Worm (Caenorhabditis elegans) whole organism, late embryonic: Measurements from ENCODE around the gene Y49G5A.1.

Experiments used
- C08G9.2 ChIP-seq: sonication (generic microtip); optimal IDR thresholded peaks from 2 replicates; lab custom pipeline; 2016; ENCODE audit warnings: mild to moderate bottlenecking, missing genetic modification characterization, moderate library complexity, missing compliant biosample characterization
- C38D4.7 ChIP-seq: fragments of 200-800 bp; sonication (Bioruptor generic); optimal IDR thresholded peaks from 2 replicates; lab custom pipeline; 2018; ENCODE audit warnings: mild to moderate bottlenecking, missing genetic modification characterization, moderate library complexity, missing compliant biosample characterization
- K09A11.1 ChIP-seq: sonication (generic microtip); optimal IDR thresholded peaks from 2 replicates; lab custom pipeline; 2017; ENCODE audit warnings: antibody characterized with exemption, mild to moderate bottlenecking, missing genetic modification characterization, missing compliant biosample characterization; ENCODE audit not compliant: insufficient read depth
- T23F11.4 ChIP-seq: fragments of 200-800 bp; sonication (Bioruptor generic); optimal IDR thresholded peaks from 2 replicates; lab custom pipeline; 2018; ENCODE audit warnings: mild to moderate bottlenecking, missing genetic modification characterization, missing compliant biosample characterization
- Y22D7AL.16 ChIP-seq: sonication (generic microtip); optimal IDR thresholded peaks from 2 replicates; lab custom pipeline; 2016; ENCODE audit warnings: missing genetic modification characterization, missing compliant biosample characterization
- ama-1 ChIP-seq: fragments of 150-350 bp; optimal IDR thresholded peaks from 2 replicates; lab custom pipeline; 2014
- ceh-14 ChIP-seq: sonication (generic microtip); optimal IDR thresholded peaks from 2 replicates; lab custom pipeline; 2016; ENCODE audit warnings: missing genotype, missing genetic modification characterization, missing compliant biosample characterization
- ceh-18 ChIP-seq: sonication (generic microtip); optimal IDR thresholded peaks from 2 replicates; lab custom pipeline; 2016; ENCODE audit warnings: missing genetic modification characterization, missing compliant biosample characterization
- ceh-19 ChIP-seq: fragments of 200-800 bp; sonication (Bioruptor generic); optimal IDR thresholded peaks from 2 replicates; lab custom pipeline; 2018; ENCODE audit warnings: mild to moderate bottlenecking, missing genetic modification characterization, missing compliant biosample characterization
- ceh-22 ChIP-seq: sonication (generic microtip); optimal IDR thresholded peaks from 2 replicates; lab custom pipeline; 2017; ENCODE audit warnings: missing biosample characterization, missing genetic modification characterization
- ceh-24 ChIP-seq: sonication (generic microtip); optimal IDR thresholded peaks from 2 replicates; lab custom pipeline; 2016; ENCODE audit warnings: mild to moderate bottlenecking, missing genetic modification characterization, missing compliant biosample characterization
- ceh-30 ChIP-seq: fragments of 150-350 bp; optimal IDR thresholded peaks from 2 replicates; lab custom pipeline; 2014; ENCODE audit warnings: missing biosample characterization, missing genetic modification characterization
- ceh-31 ChIP-seq: sonication (generic microtip); optimal IDR thresholded peaks from 2 replicates; lab custom pipeline; 2016; ENCODE audit warnings: missing genetic modification characterization, missing compliant biosample characterization
- ceh-34 ChIP-seq: sonication (generic microtip); optimal IDR thresholded peaks from 2 replicates; lab custom pipeline; 2016; ENCODE audit warnings: mild to moderate bottlenecking, missing genetic modification characterization, missing compliant biosample characterization
- ceh-45 ChIP-seq: fragments of 200-800 bp; sonication (Bioruptor generic); IDR thresholded peaks from 2 replicates; pipeline ENCODE4 v1.3.6; 2022; ENCODE audit warnings: missing genetic modification reagents, missing genetic modification characterization, missing compliant biosample characterization
- ceh-48 ChIP-seq: sonication (generic microtip); optimal IDR thresholded peaks from 2 replicates; lab custom pipeline; 2016; ENCODE audit warnings: missing genetic modification characterization, inconsistent platforms, missing compliant biosample characterization
- che-1 ChIP-seq: sonication (generic microtip); optimal IDR thresholded peaks from 2 replicates; lab custom pipeline; 2016; ENCODE audit warnings: mild to moderate bottlenecking, missing genetic modification characterization, missing compliant biosample characterization
- dmd-4 ChIP-seq: sonication (generic microtip); optimal IDR thresholded peaks from 2 replicates; lab custom pipeline; 2016; ENCODE audit warnings: borderline replicate concordance, missing genetic modification characterization, missing compliant biosample characterization
- elt-2 ChIP-seq: sonication (generic microtip); optimal IDR thresholded peaks from 2 replicates; lab custom pipeline; 2016; ENCODE audit warnings: missing genetic modification reagents, missing genetic modification characterization, missing compliant biosample characterization
- elt-4 ChIP-seq: sonication (generic microtip); optimal IDR thresholded peaks from 2 replicates; lab custom pipeline; 2016; ENCODE audit warnings: missing genetic modification characterization, missing compliant biosample characterization
- ets-4 ChIP-seq: sonication (generic microtip); optimal IDR thresholded peaks from 2 replicates; lab custom pipeline; 2016; ENCODE audit warnings: missing genetic modification characterization, missing compliant biosample characterization
- fkh-10 ChIP-seq: fragments of 150-350 bp; optimal IDR thresholded peaks from 2 replicates; lab custom pipeline; 2014; ENCODE audit warnings: missing biosample characterization, missing genetic modification reagents, missing genetic modification characterization
- fkh-6 ChIP-seq: sonication (generic microtip); optimal IDR thresholded peaks from 2 replicates; lab custom pipeline; 2016; ENCODE audit warnings: missing genetic modification characterization, missing compliant biosample characterization
- gmeb-2 ChIP-seq: sonication (generic microtip); optimal IDR thresholded peaks from 2 replicates; lab custom pipeline; 2016; ENCODE audit warnings: missing genetic modification characterization, inconsistent platforms, missing compliant biosample characterization
- hlh-13 ChIP-seq: fragments of 200-800 bp; sonication (Bioruptor generic); optimal IDR thresholded peaks from 2 replicates; lab custom pipeline; 2018; ENCODE audit warnings: mild to moderate bottlenecking, missing genetic modification characterization, missing compliant biosample characterization
- hlh-15 ChIP-seq: sonication (generic microtip); optimal IDR thresholded peaks from 2 replicates; lab custom pipeline; 2016; ENCODE audit warnings: missing genetic modification characterization, missing compliant biosample characterization
- madf-2 ChIP-seq: sonication (generic microtip); optimal IDR thresholded peaks from 2 replicates; lab custom pipeline; 2017; ENCODE audit warnings: missing genetic modification characterization, missing compliant biosample characterization
- nfya-1 ChIP-seq: sonication (generic microtip); optimal IDR thresholded peaks from 2 replicates; lab custom pipeline; 2017; ENCODE audit warnings: missing genetic modification characterization, mild to moderate bottlenecking, missing compliant biosample characterization, antibody characterized with exemption, moderate library complexity
- pag-3 ChIP-seq: sonication (generic microtip); optimal IDR thresholded peaks from 2 replicates; lab custom pipeline; 2016; ENCODE audit warnings: missing compliant biosample characterization, missing genetic modification characterization, borderline replicate concordance
- pha-2 ChIP-seq: sonication (generic microtip); optimal IDR thresholded peaks from 2 replicates; lab custom pipeline; 2017; ENCODE audit warnings: mild to moderate bottlenecking, missing genetic modification characterization, missing compliant biosample characterization
- ref-2 ChIP-seq: sonication (generic microtip); optimal IDR thresholded peaks from 2 replicates; lab custom pipeline; 2016; ENCODE audit warnings: missing genetic modification characterization, missing compliant biosample characterization
- rnt-1 ChIP-seq: sonication (generic microtip); optimal IDR thresholded peaks from 2 replicates; lab custom pipeline; 2016; ENCODE audit warnings: missing genetic modification characterization, missing compliant biosample characterization
- sdc-2 ChIP-seq: sonication (generic microtip); optimal IDR thresholded peaks from 2 replicates; lab custom pipeline; 2016; ENCODE audit warnings: missing genotype, missing genetic modification characterization, missing compliant biosample characterization
- sox-2 ChIP-seq: fragments of 200-800 bp; sonication (Bioruptor generic); IDR thresholded peaks from 2 replicates; pipeline ENCODE4 v1.3.6; 2022; ENCODE audit warnings: missing genetic modification reagents, missing genetic modification characterization, missing compliant biosample characterization
- tbx-2 ChIP-seq: sonication (generic microtip); optimal IDR thresholded peaks from 2 replicates; lab custom pipeline; 2016; ENCODE audit warnings: missing genetic modification characterization, missing compliant biosample characterization
- unc-3 ChIP-seq, 2 experiments: fragments of 200-800 bp in 1 of 2; sonication (Bioruptor generic) in 1 of 2; sonication (generic microtip) in 1 of 2; conservative IDR thresholded peaks in 1 of 2; optimal IDR thresholded peaks in 1 of 2; 2 replicates each; pipeline versions ENCODE4 v1.3.6 to Lab custom; 2016 to 2022; ENCODE audit warnings: missing compliant biosample characterization in 2 of 2, missing genetic modification characterization in 2 of 2, missing genetic modification reagents in 1 of 2
- unc-42 ChIP-seq: sonication (generic microtip); optimal IDR thresholded peaks from 2 replicates; lab custom pipeline; 2016; ENCODE audit warnings: missing genotype, missing genetic modification characterization, missing compliant biosample characterization
- zip-5 ChIP-seq: sonication (generic microtip); optimal IDR thresholded peaks from 2 replicates; lab custom pipeline; 2016; ENCODE audit warnings: missing genetic modification characterization, missing compliant biosample characterization

The Y49G5A.1 gene

DNA sequence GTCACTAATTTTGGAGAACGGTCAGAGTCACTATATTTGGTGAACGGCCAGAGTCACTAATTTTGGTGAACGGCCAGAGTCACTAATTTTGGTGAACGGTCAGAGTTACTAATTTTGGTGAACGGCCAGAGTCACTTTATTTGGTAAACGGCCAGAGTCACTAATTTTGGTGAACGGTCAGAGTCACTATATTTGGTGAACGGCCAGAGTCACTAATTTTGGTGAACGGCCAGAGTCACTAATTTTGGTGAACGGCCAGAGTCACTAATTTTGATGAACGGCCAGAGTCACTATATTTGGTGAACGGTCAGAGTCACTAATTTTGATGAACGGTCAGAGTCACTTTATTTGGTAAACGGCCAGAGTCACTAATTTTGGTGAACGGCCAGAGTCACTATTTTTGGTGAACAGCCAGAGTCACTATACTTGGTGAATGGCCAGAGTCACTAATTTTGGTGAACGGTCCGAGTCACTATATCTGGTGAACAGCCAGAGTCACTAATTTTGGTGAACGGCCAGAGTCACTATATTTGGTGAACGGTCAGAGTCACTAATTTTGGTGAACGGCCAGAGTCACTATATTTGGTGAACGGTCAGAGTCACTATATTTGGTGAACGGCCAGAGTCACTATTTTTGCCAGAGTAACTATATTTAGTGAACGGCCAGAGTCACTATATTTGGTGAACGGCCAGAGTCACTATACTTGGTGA lies 2.7 kb downstream of the Y49G5A.1 start (continued):
- TF ChIP-seq fkh-6 (tag; lab: Kevin White, UChicago) (peak; percentile 71), zip-5 (peak; percentile 7), elt-4 (tag; lab: Kevin White, UChicago) (peak; percentile 68), C08G9.2 (tag; lab: Kevin White, UChicago) (peak; percentile 35), ceh-19 (GFP tag; lab: Kevin White, UChicago) (peak; percentile 81)
- TF ChIP-seq, all 69 proteins: peak for 25; not testable (repeated sequence) for 44

DNA sequence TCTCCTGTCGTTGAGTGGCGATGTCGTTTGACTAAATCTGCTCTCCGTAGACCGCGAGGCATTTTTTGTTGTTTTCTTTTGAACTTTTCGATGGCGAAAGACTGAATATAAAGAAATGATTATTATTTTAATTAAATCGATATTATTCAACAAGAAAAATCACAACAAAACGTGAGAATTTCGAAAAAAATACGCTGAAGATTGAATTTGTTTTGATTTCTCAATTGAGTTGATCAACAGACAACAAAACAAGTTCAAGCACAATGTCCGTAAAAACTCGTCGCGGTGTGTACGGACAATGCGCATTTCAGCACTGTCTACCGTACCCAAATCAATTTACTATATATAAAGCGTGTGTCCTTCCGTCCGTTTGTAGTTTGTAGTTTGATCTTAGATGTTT lies 9.2 kb downstream of the Y49G5A.1 start, which contains the start of gene B0238.9:
B0238.9 (minus strand) TSS at position 101 of the 400 bp plus-strand sequence.
- TF ChIP-seq rnt-1 (tag; lab: Kevin White, UChicago) (no peak), ama-1 (lab: Kevin White, UChicago) (no peak), ceh-45 (GFP tag; lab: Robert Waterston, UW) (no peak), ref-2 (tag; lab: Kevin White, UChicago) (no peak), T23F11.4 (no peak), ceh-19 (GFP tag; lab: Kevin White, UChicago) (no peak), K09A11.1 (tag; lab: Kevin White, UChicago) (no peak), pag-3 (no peak), ceh-48 (no peak), ceh-14 (tag; lab: Kevin White, UChicago) (no peak), unc-3 (GFP tag; conservative IDR thresholded peaks at IDR 0.05; lab: Robert Waterston, UW) (no peak), unc-3 (tag; optimal IDR thresholded peaks at IDR 0.05; lab: Kevin White, UChicago) (no peak), sdc-2 (no peak)

DNA sequence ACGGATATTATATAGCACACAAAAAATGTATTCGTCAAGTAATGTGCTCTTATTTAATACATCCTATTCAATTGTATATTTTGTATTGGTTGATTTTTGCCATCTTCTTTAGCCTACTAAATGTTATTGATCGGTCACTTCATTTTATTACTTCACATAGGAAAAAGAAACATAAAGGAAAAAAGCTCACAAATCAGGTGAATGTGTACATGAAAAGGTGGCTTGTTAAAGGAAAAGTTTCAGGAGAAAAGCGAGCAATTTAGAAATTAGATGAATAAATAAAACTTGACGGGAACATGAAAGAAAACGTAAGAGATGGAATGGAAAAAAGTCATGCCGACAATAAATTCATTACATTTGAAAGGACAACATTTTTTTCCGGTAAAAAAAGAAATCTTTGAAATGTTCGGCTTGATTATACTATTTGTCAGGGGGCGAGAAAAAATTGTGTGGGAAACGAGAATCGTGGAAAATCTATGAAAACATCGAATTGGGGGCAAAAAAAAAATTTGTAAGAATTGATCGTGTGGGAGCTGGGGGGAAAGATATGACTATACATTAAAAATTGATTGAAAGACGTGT lies 11.7 kb downstream of the Y49G5A.1 start:
- TF ChIP-seq dmd-4, result no peak
- TF ChIP-seq ets-4 (tag; lab: Kevin White, UChicago), result no peak
- TF ChIP-seq nfya-1, result peak; percentile 9

DNA sequence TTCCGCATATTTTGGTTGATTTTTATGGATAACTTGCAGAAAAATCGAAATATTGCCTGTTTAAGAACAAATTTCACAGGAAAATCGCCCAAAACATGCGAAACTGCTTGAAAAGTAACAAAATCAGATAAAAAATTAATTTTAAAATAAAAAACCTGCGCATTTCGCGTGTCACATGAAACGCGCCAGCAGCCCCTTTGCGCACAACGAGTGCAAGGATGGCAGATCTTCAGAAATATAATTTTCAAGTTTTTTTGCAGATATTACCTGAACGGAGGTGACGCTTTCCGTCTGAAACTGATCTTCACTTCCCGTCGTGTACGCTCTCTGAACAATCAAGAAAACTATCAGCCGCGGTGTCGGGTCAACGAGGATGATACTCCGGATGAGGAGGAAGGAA lies 12.2 kb downstream of the Y49G5A.1 start:
- no peak for TF ChIP-seq C38D4.7 (GFP tag; lab: Kevin White, UChicago)
- no peak for TF ChIP-seq che-1
- peak; percentile 1 for TF ChIP-seq ceh-34 (tag; lab: Kevin White, UChicago)
- TF ChIP-seq unc-42 (tag; lab: Kevin White, UChicago), result peak; percentile 48
- no peak for TF ChIP-seq ceh-30
- TF ChIP-seq fkh-10 (GFP tag; lab: Kevin White, UChicago), result no peak
- peak; percentile 20 for TF ChIP-seq pha-2 (tag; lab: Kevin White, UChicago)
- no peak for TF ChIP-seq ceh-48
- TF ChIP-seq hlh-13, result no peak
- peak; percentile 18 for TF ChIP-seq tbx-2 (tag; lab: Kevin White, UChicago)
- no peak for TF ChIP-seq ceh-19 (GFP tag; lab: Kevin White, UChicago)
- no peak for TF ChIP-seq elt-2 (tag; lab: Kevin White, UChicago)
- TF ChIP-seq zip-5, result no peak
- no peak for TF ChIP-seq ceh-22 (tag; lab: Kevin White, UChicago)
- no peak for TF ChIP-seq ceh-45 (GFP tag; lab: Robert Waterston, UW)

DNA sequence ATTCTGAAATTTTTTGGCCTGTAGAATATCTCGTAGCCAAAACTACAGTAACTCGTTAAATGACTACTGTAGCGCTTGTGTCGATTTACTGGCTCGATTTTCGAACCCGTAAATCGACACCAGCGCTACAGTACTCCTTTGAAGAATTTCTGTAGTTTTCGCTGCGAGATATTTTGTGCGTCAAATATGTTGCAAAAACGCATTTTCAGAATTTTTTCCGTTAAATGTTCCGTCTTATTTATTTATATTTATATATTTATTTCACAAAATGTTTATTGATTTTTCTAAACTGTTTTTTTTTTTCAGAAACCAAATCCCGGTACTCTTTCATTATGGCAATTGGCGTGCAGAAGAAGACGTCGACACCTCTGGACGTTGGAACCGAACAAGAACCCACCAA lies 13.4 kb downstream of the Y49G5A.1 start, which contains the start of gene natc-2:
natc-2 (plus strand) TSS at position 301 of the 400 bp plus-strand sequence.
- TF ChIP-seq hlh-15 (tag; lab: Kevin White, UChicago) (no peak), madf-2 (no peak), C08G9.2 (tag; lab: Kevin White, UChicago) (no peak), gmeb-2 (no peak), ceh-24 (tag; lab: Kevin White, UChicago) (no peak), Y22D7AL.16 (tag; lab: Kevin White, UChicago) (no peak), che-1 (no peak), ceh-31 (no peak), ceh-18 (tag; lab: Kevin White, UChicago) (no peak), hlh-13 (no peak), ceh-45 (GFP tag; lab: Robert Waterston, UW) (no peak), ceh-14 (tag; lab: Kevin White, UChicago) (no peak), sox-2 (no peak)
